Worm (Caenorhabditis elegans) whole organism, mixed stage, embryonic: Measurements from ENCODE around the gene srh-122.

Experiments
- bed-3 ChIP-seq: fragments of 200-800 bp; sonication (Bioruptor generic); optimal IDR thresholded peaks from 3 replicates; lab custom pipeline; 2018; ENCODE audit warnings: mild to moderate bottlenecking, missing genetic modification characterization, moderate library complexity, missing compliant biosample characterization
- elt-3 ChIP-seq: fragments of 150-350 bp; optimal IDR thresholded peaks from 2 replicates; lab custom pipeline; 2014; ENCODE audit warnings: missing biosample characterization, missing genetic modification characterization

DNA sequence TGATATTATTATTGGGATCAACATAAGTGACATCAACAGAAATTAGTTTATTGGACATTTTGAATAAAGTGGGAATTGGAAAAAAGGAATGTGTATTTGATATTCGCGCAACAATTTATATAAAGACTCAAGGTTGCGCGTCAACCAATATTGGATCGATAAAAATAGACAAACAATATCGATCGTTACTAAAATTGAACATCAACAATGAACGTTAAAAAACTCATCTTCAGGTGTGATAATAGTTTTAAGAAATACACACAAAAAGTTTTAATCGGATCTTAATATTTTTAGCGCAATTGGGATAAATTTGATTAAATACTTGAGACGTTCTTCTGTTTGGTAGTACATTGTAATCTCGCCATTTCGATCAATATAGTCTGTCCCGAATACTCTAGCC, 45.8 kb upstream of the srh-122 start, which contains the start of gene fbxa-104:
- TF ChIP-seq elt-3 (tag; lab: Kevin White, UChicago) (no peak), bed-3 (GFP tag; lab: Kevin White, UChicago) (no peak)
